Fruit fly (Drosophila melanogaster): ENCODE data around the gene myo.

myo gene

DNA sequence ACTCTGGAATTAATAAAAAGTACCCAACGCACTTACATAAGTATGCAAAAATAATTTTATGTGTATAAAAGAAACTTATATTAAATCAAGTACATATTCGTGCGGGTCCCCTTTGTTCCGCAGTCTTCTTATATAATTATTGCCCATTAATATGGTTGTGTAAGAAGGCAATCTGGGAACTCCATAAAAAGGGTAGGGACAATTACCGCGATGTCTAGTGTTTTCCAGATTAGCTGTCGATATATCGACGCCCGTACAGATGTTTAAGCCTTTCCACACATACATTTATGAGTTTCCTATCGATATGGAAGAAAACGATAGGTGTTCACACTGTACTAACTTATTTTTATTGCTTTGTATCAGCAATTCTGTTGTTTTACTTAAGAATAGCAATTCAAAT lies 783 bp upstream of the myo start (continued):
- TF ChIP-seq CG5245 (GFP tag; optimal IDR thresholded peaks at IDR 0.05), result no peak
- TF ChIP-seq Awh (GFP tag; IDR thresholded peaks at IDR 0.05), result no peak
- TF ChIP-seq CG1792 (GFP tag; optimal IDR thresholded peaks at IDR 0.05), result no peak
- no peak for TF ChIP-seq CG14667 (GFP tag; IDR thresholded peaks at IDR 0.05)
- no peak for TF ChIP-seq mirr (GFP tag; optimal IDR thresholded peaks at IDR 0.05)
- no peak for TF ChIP-seq emc (GFP tag; optimal IDR thresholded peaks at IDR 0.05)
- peak; percentile 44 for TF ChIP-seq HLH54F (GFP tag; optimal IDR thresholded peaks at IDR 0.05)
- 0 out of 2 replicates have a peak, but pooled peaks have one; percentile 25 for TF ChIP-seq CG31441 (GFP tag; IDR thresholded peaks at IDR 0.05)
- TF ChIP-seq nau (GFP tag; optimal IDR thresholded peaks at IDR 0.05), result no peak
- no peak for TF ChIP-seq pros (GFP tag; optimal IDR thresholded peaks at IDR 0.05)
- peak; percentile 14 for TF ChIP-seq CG8924 (tag; optimal IDR thresholded peaks at IDR 0.05)
- no peak for TF ChIP-seq aop (GFP tag; IDR thresholded peaks at IDR 0.05)
- peak; percentile 29 for TF ChIP-seq CG9609 (GFP tag; optimal IDR thresholded peaks at IDR 0.05)
- no peak for TF ChIP-seq sima (GFP tag; optimal IDR thresholded peaks at IDR 0.05)
- TF ChIP-seq Bdp1 (GFP tag; optimal IDR thresholded peaks at IDR 0.05), result no peak
- no peak for TF ChIP-seq zfh1 (GFP tag; IDR thresholded peaks at IDR 0.05)
- TF ChIP-seq Poxn (GFP tag; IDR thresholded peaks at IDR 0.05), result no peak
- TF ChIP-seq oc (tag; optimal IDR thresholded peaks at IDR 0.05), result no peak
- no peak for TF ChIP-seq al (GFP tag; IDR thresholded peaks at IDR 0.05)
- no peak for TF ChIP-seq Hr39 (optimal IDR thresholded peaks at IDR 0.05)
- no peak for TF ChIP-seq CG12744 (GFP tag; optimal IDR thresholded peaks at IDR 0.05)
- no peak for TF ChIP-seq Asciz (GFP tag; optimal IDR thresholded peaks at IDR 0.05)
- no peak for TF ChIP-seq fd64A (GFP tag; optimal IDR thresholded peaks at IDR 0.05)
- peak; percentile 58 for TF ChIP-seq CG14710 (tag; optimal IDR thresholded peaks at IDR 0.05)
- peak; percentile 93 for TF ChIP-seq Med (GFP tag)
- peak; percentile 6 for TF ChIP-seq CG13123 (GFP tag; optimal IDR thresholded peaks at IDR 0.05)

DNA sequence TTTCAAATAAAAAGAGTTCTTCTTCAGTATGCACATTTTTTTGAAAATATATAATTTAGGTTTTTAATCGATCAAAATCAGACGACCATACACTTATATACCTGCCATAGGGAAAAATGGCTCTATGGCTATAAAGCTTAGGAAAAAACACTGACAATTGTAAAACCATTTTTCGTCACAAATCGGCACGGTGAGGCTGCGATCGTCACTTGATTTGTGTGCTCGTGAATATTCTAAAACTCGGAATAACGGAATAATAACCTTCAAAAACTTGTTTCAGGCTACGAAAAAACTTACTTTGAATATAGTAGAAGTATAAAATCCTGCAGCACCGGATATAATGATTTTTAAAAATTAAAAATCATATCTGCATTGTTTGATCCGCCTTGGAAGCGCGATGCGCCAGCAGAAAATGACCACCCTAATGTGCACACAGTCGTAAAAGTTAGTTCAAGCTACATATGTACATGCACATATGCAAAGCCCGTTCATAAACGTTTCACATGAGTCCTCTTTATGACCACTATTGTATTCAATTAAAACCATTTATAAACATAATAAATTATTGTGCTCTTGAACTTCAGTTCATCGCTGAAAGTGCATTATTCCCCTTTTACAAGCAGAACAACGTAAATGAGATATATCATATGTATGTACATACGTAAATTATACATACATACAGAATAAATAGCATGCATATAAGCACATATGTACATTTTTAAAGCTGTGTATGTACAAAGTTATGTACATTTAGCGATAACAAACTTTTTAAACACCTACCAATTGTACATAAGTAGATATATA lies 736 bp downstream of the myo start:
- TF ChIP-seq mam (GFP tag; optimal IDR thresholded peaks at IDR 0.05), result peak; percentile 40
- no peak for TF ChIP-seq BtbVII (GFP tag; optimal IDR thresholded peaks at IDR 0.05)
- TF ChIP-seq Usf (GFP tag; optimal IDR thresholded peaks at IDR 0.05), result no peak
- peak; percentile 76 for TF ChIP-seq CG11723 (GFP tag; optimal IDR thresholded peaks at IDR 0.05)
- peak; percentile 5 for TF ChIP-seq CG17359 (tag; optimal IDR thresholded peaks at IDR 0.05)
- TF ChIP-seq Pdp1 (GFP tag; optimal IDR thresholded peaks at IDR 0.05), result peak in 1 of 2 experiments; percentile 24
- peak; percentile 33 for TF ChIP-seq Hsf (GFP tag; optimal IDR thresholded peaks at IDR 0.05)
- peak; percentile 24 for TF ChIP-seq gem (tag; optimal IDR thresholded peaks at IDR 0.05)
- peak; percentile 20 for TF ChIP-seq HmgZ (tag; optimal IDR thresholded peaks at IDR 0.05)
- no peak for TF ChIP-seq CG16863 (GFP tag; optimal IDR thresholded peaks at IDR 0.05)
- TF ChIP-seq lbe (GFP tag; optimal IDR thresholded peaks at IDR 0.05), result peak; percentile 12
- TF ChIP-seq CG30020 (tag; optimal IDR thresholded peaks at IDR 0.05), result peak; percentile 94
- peak; percentile 100 for TF ChIP-seq nom (GFP tag; optimal IDR thresholded peaks at IDR 0.05)
- peak; percentile 3 for TF ChIP-seq CG4820 (GFP tag; optimal IDR thresholded peaks at IDR 0.05)
- no peak for TF ChIP-seq CG7839 (tag; optimal IDR thresholded peaks at IDR 0.05)
- no peak for TF ChIP-seq Awh (GFP tag; IDR thresholded peaks at IDR 0.05)
- TF ChIP-seq CG12659 (GFP tag; optimal IDR thresholded peaks at IDR 0.05), result peak; percentile 17
- peak; percentile 75; the same call in 2 of the 3 replicates for TF ChIP-seq CG2199 (GFP tag; IDR thresholded peaks at IDR 0.05)
- TF ChIP-seq Eip74EF (GFP tag; optimal IDR thresholded peaks at IDR 0.05), result no peak
- TF ChIP-seq CG11398 (GFP tag; optimal IDR thresholded peaks at IDR 0.05), result peak; percentile 27
- peak; percentile 32 for TF ChIP-seq chn (GFP tag; optimal IDR thresholded peaks at IDR 0.05)
- TF ChIP-seq CG1603 (tag; optimal IDR thresholded peaks at IDR 0.05), result peak; percentile 50
- TF ChIP-seq CG10147 (GFP tag; optimal IDR thresholded peaks at IDR 0.05), result no peak
- no peak for TF ChIP-seq Spps (tag; optimal IDR thresholded peaks at IDR 0.05)
- TF ChIP-seq CG12155 (GFP tag; optimal IDR thresholded peaks at IDR 0.05), result no peak
